Worm (Caenorhabditis elegans): ENCODE data around the gene his-69.

The his-69 gene

DNA sequence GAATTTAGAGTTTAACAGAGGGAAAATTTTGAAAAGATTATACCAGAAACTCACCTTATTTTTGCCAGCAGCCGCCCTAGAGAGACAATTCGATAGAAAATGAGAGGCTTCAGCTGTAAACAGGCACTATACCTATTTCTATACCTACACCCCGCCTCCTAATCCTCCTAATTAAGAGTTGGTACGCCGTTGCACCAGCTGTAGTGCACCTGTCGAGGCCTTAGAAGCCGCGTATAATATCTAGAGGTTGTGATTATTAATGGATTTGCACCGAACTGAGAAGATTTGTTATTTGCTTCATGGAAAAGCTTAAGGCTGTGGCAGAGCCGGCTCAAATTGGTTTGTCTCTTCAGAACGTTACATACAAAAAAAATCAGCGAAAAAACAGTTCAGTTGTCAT is 33.5 kb upstream of the his-69 start, which contains the start of gene C03C10.5:
Gene C03C10.5 (minus strand): TSS at position 101 of the 400 bp plus-strand sequence.
- TF ChIP-seq ztf-1 (GFP tag; conservative IDR thresholded peaks at IDR 0.05) = no peak
- no peak for TF ChIP-seq ceh-16 (tag; optimal IDR thresholded peaks at IDR 0.05)
- no peak for TF ChIP-seq blmp-1 (tag; optimal IDR thresholded peaks at IDR 0.05; ENCODE audit: insufficient read depth)
- TF ChIP-seq C34F6.9 (tag; optimal IDR thresholded peaks at IDR 0.05) = no peak
- TF ChIP-seq ztf-11 (tag; optimal IDR thresholded peaks at IDR 0.05) = no peak
- no peak for TF ChIP-seq ceh-82 (tag; optimal IDR thresholded peaks at IDR 0.05)
- TF ChIP-seq sma-9 (GFP tag; optimal IDR thresholded peaks at IDR 0.05) = no peak
- TF ChIP-seq sma-9 (tag; optimal IDR thresholded peaks at IDR 0.05) = no peak
- no peak for TF ChIP-seq nhr-12 (tag; optimal IDR thresholded peaks at IDR 0.05)
- no peak for TF ChIP-seq alr-1 (tag; optimal IDR thresholded peaks at IDR 0.05)
- no peak for TF ChIP-seq nhr-25 (tag; optimal IDR thresholded peaks at IDR 0.05)
- no peak for TF ChIP-seq R02D3.7 (tag; optimal IDR thresholded peaks at IDR 0.05)
- TF ChIP-seq snpc-4 (tag; optimal IDR thresholded peaks at IDR 0.05) = no peak
- TF ChIP-seq unc-55 (GFP tag; optimal IDR thresholded peaks at IDR 0.05) = no peak

DNA sequence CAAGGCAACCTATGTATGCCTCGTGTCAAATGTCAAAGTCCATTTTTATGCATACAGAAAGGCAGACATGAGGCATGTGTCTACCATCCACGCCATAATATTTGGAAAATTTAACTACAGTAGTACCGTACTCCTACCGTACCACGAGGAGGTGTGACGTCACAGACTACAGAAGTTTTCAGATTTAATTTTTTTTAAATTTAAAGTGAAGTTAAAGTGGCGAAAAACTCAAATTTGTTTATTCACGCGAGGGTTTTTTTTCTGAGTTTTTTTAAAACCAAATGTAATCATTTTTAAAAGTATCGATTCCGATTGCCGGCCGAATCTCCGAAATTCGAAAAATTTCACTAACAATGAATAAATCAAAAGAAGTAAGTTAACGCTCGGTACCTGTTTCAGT is 32.2 kb upstream of the his-69 start, which contains the start of gene C03C10.2:
Gene C03C10.2 (plus strand): TSS at position 301 of the 400 bp plus-strand sequence.
- TF ChIP-seq zag-1 (tag; optimal IDR thresholded peaks at IDR 0.05) = no peak
- TF ChIP-seq peb-1 (tag; optimal IDR thresholded peaks at IDR 0.05) = no peak
- no peak for TF ChIP-seq lin-11 (tag; optimal IDR thresholded peaks at IDR 0.05)
- TF ChIP-seq nhr-12 (tag; optimal IDR thresholded peaks at IDR 0.05) = no peak
- no peak for TF ChIP-seq gmeb-1 (tag; optimal IDR thresholded peaks at IDR 0.05)
- no peak for TF ChIP-seq nhr-77 (tag; optimal IDR thresholded peaks at IDR 0.05)
- no peak for TF ChIP-seq ceh-16 (tag; optimal IDR thresholded peaks at IDR 0.05)
- TF ChIP-seq ztf-4 (tag; optimal IDR thresholded peaks at IDR 0.05) = no peak
- TF ChIP-seq sma-9 (GFP tag; optimal IDR thresholded peaks at IDR 0.05) = no peak
- no peak for TF ChIP-seq sma-9 (tag; optimal IDR thresholded peaks at IDR 0.05)
- TF ChIP-seq mdl-1 (tag; optimal IDR thresholded peaks at IDR 0.05) = no peak
- TF ChIP-seq nhr-23 (tag; optimal IDR thresholded peaks at IDR 0.05) = no peak
- no peak for TF ChIP-seq alr-1 (tag; optimal IDR thresholded peaks at IDR 0.05)
- TF ChIP-seq nhr-6 (tag; optimal IDR thresholded peaks at IDR 0.05) = no peak

DNA sequence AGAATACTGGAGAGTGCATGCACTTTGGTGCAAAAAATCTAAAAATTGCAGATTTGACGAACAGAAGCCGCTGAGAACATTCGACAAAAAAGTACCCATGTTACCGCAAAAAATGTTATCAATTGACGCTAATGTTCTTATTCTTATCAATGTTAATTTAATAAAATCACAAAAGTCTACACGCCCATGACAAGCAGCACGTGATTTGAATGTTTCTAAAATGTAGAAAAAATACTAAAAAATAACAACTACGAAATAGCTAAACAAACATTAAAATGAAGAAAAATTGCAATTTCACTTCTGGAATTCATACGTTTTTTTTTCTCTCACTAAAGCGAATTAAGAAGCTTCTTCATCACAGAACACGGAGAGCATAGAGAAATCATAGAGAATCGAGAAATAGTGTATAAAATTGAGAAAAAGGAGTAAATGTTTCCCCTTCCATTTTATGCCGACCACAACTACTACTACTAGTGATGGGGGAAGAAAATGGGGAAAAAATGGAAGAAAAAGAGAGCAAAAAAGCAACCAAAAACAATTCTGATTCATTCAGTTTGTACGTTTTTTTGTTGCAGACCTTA is 29.9 kb upstream of the his-69 start:
- TF ChIP-seq lin-39 (tag; optimal IDR thresholded peaks at IDR 0.05) (no peak), crh-2 (tag; optimal IDR thresholded peaks at IDR 0.05) (peak; percentile 23), alr-1 (tag; optimal IDR thresholded peaks at IDR 0.05) (no peak), gmeb-1 (tag; optimal IDR thresholded peaks at IDR 0.05) (peak; percentile 12), R02D3.7 (tag; optimal IDR thresholded peaks at IDR 0.05) (no peak), nhr-10 (tag; optimal IDR thresholded peaks at IDR 0.05) (no peak), lin-13 (GFP tag; optimal IDR thresholded peaks at IDR 0.05) (no peak), Y55F3AM.14 (GFP tag; optimal IDR thresholded peaks at IDR 0.05) (no peak), lsy-2 (tag; optimal IDR thresholded peaks at IDR 0.05) (peak in 1 of 2 experiments; percentile 57), C34F6.9 (tag; optimal IDR thresholded peaks at IDR 0.05) (peak; percentile 80), unc-55 (GFP tag; optimal IDR thresholded peaks at IDR 0.05) (peak; percentile 90), sma-9 (GFP tag; optimal IDR thresholded peaks at IDR 0.05) (no peak), sma-9 (tag; optimal IDR thresholded peaks at IDR 0.05) (no peak), fos-1 (tag; optimal IDR thresholded peaks at IDR 0.05) (peak; percentile 15), ama-1 (optimal IDR thresholded peaks at IDR 0.05) (no peak), nhr-11 (tag; optimal IDR thresholded peaks at IDR 0.05) (no peak)

DNA sequence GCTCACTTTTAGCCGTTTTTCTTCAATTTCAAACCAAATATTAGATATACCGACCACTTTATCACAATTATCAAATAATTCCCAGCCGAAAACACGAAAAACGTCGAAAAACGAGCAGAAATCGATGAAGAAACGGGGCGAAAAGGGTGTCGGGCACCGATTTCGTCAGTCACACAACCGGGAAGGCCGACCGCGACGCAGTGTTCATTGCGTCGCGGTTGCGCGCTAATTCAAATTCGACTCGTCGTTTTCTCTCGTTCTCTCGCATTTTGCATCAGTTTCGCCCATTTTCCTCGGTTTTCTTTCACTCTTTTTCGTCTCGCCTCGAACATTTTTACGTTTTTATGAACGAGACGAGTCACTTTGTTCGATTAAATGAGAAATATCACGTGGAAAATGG is 29.0 kb upstream of the his-69 start:
- peak; percentile 68 for TF ChIP-seq lin-11 (tag; optimal IDR thresholded peaks at IDR 0.05)
- TF ChIP-seq aly-2 (tag; optimal IDR thresholded peaks at IDR 0.05) = no peak
- TF ChIP-seq nhr-25 (tag; optimal IDR thresholded peaks at IDR 0.05) = peak; percentile 51
- TF ChIP-seq nhr-23 (tag; optimal IDR thresholded peaks at IDR 0.05) = no peak
- no peak for TF ChIP-seq nhr-6 (tag; optimal IDR thresholded peaks at IDR 0.05)
- peak; percentile 54 for TF ChIP-seq sma-3 (GFP tag; optimal IDR thresholded peaks at IDR 0.05)
- TF ChIP-seq egl-27 (tag; optimal IDR thresholded peaks at IDR 0.05) = peak; percentile 20
- TF ChIP-seq nhr-11 (tag; optimal IDR thresholded peaks at IDR 0.05) = no peak
- no peak for TF ChIP-seq ztf-1 (GFP tag; conservative IDR thresholded peaks at IDR 0.05)
- TF ChIP-seq skn-1 (tag; optimal IDR thresholded peaks at IDR 0.05) = no peak
- TF ChIP-seq ZK546.5 (tag; optimal IDR thresholded peaks at IDR 0.05) = no peak
- TF ChIP-seq nhr-10 (tag; optimal IDR thresholded peaks at IDR 0.05) = no peak
- peak; percentile 61 for TF ChIP-seq crh-2 (tag; optimal IDR thresholded peaks at IDR 0.05)
- no peak for TF ChIP-seq lin-39 (tag; optimal IDR thresholded peaks at IDR 0.05)
- TF ChIP-seq mab-5 (tag; optimal IDR thresholded peaks at IDR 0.05) = peak; percentile 7
- TF ChIP-seq ztf-4 (tag; optimal IDR thresholded peaks at IDR 0.05) = no peak
- no peak for TF ChIP-seq unc-62 (GFP tag; optimal IDR thresholded peaks at IDR 0.05)
- TF ChIP-seq lin-13 (GFP tag; optimal IDR thresholded peaks at IDR 0.05) = peak; percentile 80
- no peak for TF ChIP-seq ceh-82 (tag; optimal IDR thresholded peaks at IDR 0.05)
- TF ChIP-seq nhr-237 (tag; optimal IDR thresholded peaks at IDR 0.05) = no peak
- peak; percentile 65 for TF ChIP-seq F13H6.1 (tag; optimal IDR thresholded peaks at IDR 0.05)
- peak; percentile 89 for TF ChIP-seq unc-55 (GFP tag; optimal IDR thresholded peaks at IDR 0.05)
- no peak for TF ChIP-seq ceh-16 (tag; optimal IDR thresholded peaks at IDR 0.05)
- TF ChIP-seq elt-1 (tag; optimal IDR thresholded peaks at IDR 0.05) = no peak
- no peak for TF ChIP-seq nhr-77 (tag; optimal IDR thresholded peaks at IDR 0.05)
- TF ChIP-seq ztf-11 (tag; optimal IDR thresholded peaks at IDR 0.05) = no peak
- TF ChIP-seq dmd-4 (tag; optimal IDR thresholded peaks at IDR 0.05) = no peak
- peak; percentile 68 for TF ChIP-seq fos-1 (tag; optimal IDR thresholded peaks at IDR 0.05)
- no peak for TF ChIP-seq mbf-1 (tag; optimal IDR thresholded peaks at IDR 0.05)
- peak; percentile 53 for TF ChIP-seq ama-1 (optimal IDR thresholded peaks at IDR 0.05)
- TF ChIP-seq unc-39 (tag; optimal IDR thresholded peaks at IDR 0.05) = no peak
- peak; percentile 31 to 84 for TF ChIP-seq lsy-2 (tag; optimal IDR thresholded peaks at IDR 0.05)
